Worm (Caenorhabditis elegans): ENCODE results near the gene ZK105.5.

The ZK105.5 gene

ce11 chrV:7693394-7693793 lies 24.1 kb downstream of the ZK105.5 start, which contains the start of gene C12D5.10:
Gene C12D5.10 (minus strand): TSS chrV:7693494.
- TF ChIP-seq jun-1 (tag; optimal IDR thresholded peaks at IDR 0.05), result no peak
- TF ChIP-seq mml-1 (tag; optimal IDR thresholded peaks at IDR 0.05), result no peak
- no peak for TF ChIP-seq nhr-28 (tag; optimal IDR thresholded peaks at IDR 0.05)
- no peak for TF ChIP-seq nhr-77 (tag; optimal IDR thresholded peaks at IDR 0.05)
- no peak for TF ChIP-seq nhr-43 (tag; optimal IDR thresholded peaks at IDR 0.05; ENCODE audit: poor library complexity, severe bottlenecking)
- no peak for TF ChIP-seq nhr-23 (tag; optimal IDR thresholded peaks at IDR 0.05)
- no peak for TF ChIP-seq nhr-237 (tag; optimal IDR thresholded peaks at IDR 0.05)
- no peak for TF ChIP-seq unc-39 (tag; optimal IDR thresholded peaks at IDR 0.05)
- no peak for TF ChIP-seq ZK546.5 (tag; optimal IDR thresholded peaks at IDR 0.05)
- no peak for TF ChIP-seq nhr-25 (tag; optimal IDR thresholded peaks at IDR 0.05)
- TF ChIP-seq tbx-2 (tag; optimal IDR thresholded peaks at IDR 0.05), result no peak
- no peak for TF ChIP-seq R02D3.7 (tag; optimal IDR thresholded peaks at IDR 0.05)
- TF ChIP-seq ztf-11 (tag; optimal IDR thresholded peaks at IDR 0.05), result no peak
- TF ChIP-seq fkh-10 (GFP tag; optimal IDR thresholded peaks at IDR 0.05), result no peak
- no peak for TF ChIP-seq lin-15B (tag; optimal IDR thresholded peaks at IDR 0.05)
- TF ChIP-seq ama-1 (optimal IDR thresholded peaks at IDR 0.05), result no peak
- no peak for TF ChIP-seq hmg-11 (tag; optimal IDR thresholded peaks at IDR 0.05)
- no peak for TF ChIP-seq daf-12 (tag; optimal IDR thresholded peaks at IDR 0.05)
- no peak for TF ChIP-seq elt-2 (tag; optimal IDR thresholded peaks at IDR 0.05)
- TF ChIP-seq egl-5 (tag; optimal IDR thresholded peaks at IDR 0.05), result no peak

- TF ChIP-seq zag-1 (tag; optimal IDR thresholded peaks at IDR 0.05), result no peak
- no peak for TF ChIP-seq pha-4 (tag; optimal IDR thresholded peaks at IDR 0.05)
Observed at ce11 chrV:7690637-7691036, 26.9 kb downstream of the ZK105.5 start.

DNA sequence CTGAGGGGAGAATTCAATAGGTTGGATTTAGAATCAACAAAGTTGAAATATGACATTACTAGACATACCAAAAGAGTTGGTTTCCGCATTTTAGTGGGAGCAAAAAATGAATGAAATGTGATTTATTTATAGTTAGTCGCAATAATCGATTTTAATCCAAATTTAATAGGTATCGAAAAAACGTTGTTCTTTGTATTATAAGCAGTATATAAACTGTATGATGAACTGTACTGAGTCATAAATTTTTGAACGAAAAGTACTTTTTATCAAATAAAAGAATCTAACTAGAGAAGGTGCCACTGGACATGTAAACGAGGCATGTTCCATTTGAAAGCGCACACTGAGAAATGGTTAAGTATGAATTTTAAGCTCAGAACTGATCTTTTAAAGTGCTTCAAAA lies 27.6 kb downstream of the ZK105.5 start, which contains the start of gene C12D5.9:
TSS of gene C12D5.9 (minus strand) at position 101 of the 400 bp plus-strand sequence.
- TF ChIP-seq ceh-16 (tag; optimal IDR thresholded peaks at IDR 0.05) (no peak), nfya-1 (tag; optimal IDR thresholded peaks at IDR 0.05; ENCODE audit: insufficient read depth) (no peak), eor-1 (tag; optimal IDR thresholded peaks at IDR 0.05) (no peak), lin-15B (tag; optimal IDR thresholded peaks at IDR 0.05) (no peak), ztf-11 (tag; optimal IDR thresholded peaks at IDR 0.05) (no peak), unc-39 (tag; optimal IDR thresholded peaks at IDR 0.05) (no peak), pqm-1 (tag; optimal IDR thresholded peaks at IDR 0.05) (no peak), zag-1 (tag; optimal IDR thresholded peaks at IDR 0.05) (no peak)

- TF ChIP-seq nhr-25 (tag; optimal IDR thresholded peaks at IDR 0.05), result peak; percentile 80
- TF ChIP-seq elt-1 (tag; optimal IDR thresholded peaks at IDR 0.05), result peak; percentile 97
- TF ChIP-seq eor-1 (tag; optimal IDR thresholded peaks at IDR 0.05), result no peak
- peak; percentile 46 for TF ChIP-seq nfya-1 (tag; optimal IDR thresholded peaks at IDR 0.05; ENCODE audit: insufficient read depth)
- no peak for TF ChIP-seq nhr-23 (tag; optimal IDR thresholded peaks at IDR 0.05)
Observed at ce11 chrV:7686189-7686588, 31.3 kb downstream of the ZK105.5 start, which contains the start of the genes nhr-94 and nhr-152. Gene nhr-94 (minus strand): TSS chrV:7686335. Gene nhr-152 (plus strand): TSS chrV:7686350.

- TF ChIP-seq eor-1 (tag; optimal IDR thresholded peaks at IDR 0.05), result no peak
- no peak for TF ChIP-seq fkh-2 (tag; optimal IDR thresholded peaks at IDR 0.05)
- no peak for TF ChIP-seq sea-2 (GFP tag; optimal IDR thresholded peaks at IDR 0.05)
- TF ChIP-seq unc-39 (tag; optimal IDR thresholded peaks at IDR 0.05), result no peak
- no peak for TF ChIP-seq ceh-9 (tag; optimal IDR thresholded peaks at IDR 0.05)
- no peak for TF ChIP-seq lsy-12 (tag; optimal IDR thresholded peaks at IDR 0.05)
- TF ChIP-seq zag-1 (tag; optimal IDR thresholded peaks at IDR 0.05), result no peak
- TF ChIP-seq nhr-77 (tag; optimal IDR thresholded peaks at IDR 0.05), result no peak
- no peak for TF ChIP-seq mml-1 (tag; optimal IDR thresholded peaks at IDR 0.05)
Observed at ce11 chrV:7683907-7684655, 33.4 kb downstream of the ZK105.5 start, which contains the start of gene sre-11. Gene sre-11 (minus strand): TSS chrV:7683957.

- TF ChIP-seq R02D3.7 (tag; optimal IDR thresholded peaks at IDR 0.05) (no peak), nhr-237 (tag; optimal IDR thresholded peaks at IDR 0.05) (no peak), tbx-2 (tag; optimal IDR thresholded peaks at IDR 0.05) (no peak), skn-1 (tag; optimal IDR thresholded peaks at IDR 0.05) (no peak), nhr-23 (tag; optimal IDR thresholded peaks at IDR 0.05) (peak; percentile 36), nhr-77 (tag; optimal IDR thresholded peaks at IDR 0.05) (no peak), pqm-1 (tag; optimal IDR thresholded peaks at IDR 0.05) (peak; percentile 74), ceh-28 (tag; optimal IDR thresholded peaks at IDR 0.05) (peak; percentile 65), nhr-25 (tag; optimal IDR thresholded peaks at IDR 0.05) (peak; percentile 25), nfya-1 (tag; optimal IDR thresholded peaks at IDR 0.05; ENCODE audit: insufficient read depth) (no peak), ceh-82 (tag; optimal IDR thresholded peaks at IDR 0.05) (no peak), unc-62 (GFP tag; optimal IDR thresholded peaks at IDR 0.05) (no peak), elt-1 (tag; optimal IDR thresholded peaks at IDR 0.05) (no peak), egl-5 (tag; optimal IDR thresholded peaks at IDR 0.05) (peak; percentile 29), unc-39 (tag; optimal IDR thresholded peaks at IDR 0.05) (no peak), ceh-16 (tag; optimal IDR thresholded peaks at IDR 0.05) (no peak), sea-2 (GFP tag; optimal IDR thresholded peaks at IDR 0.05) (no peak), lsy-12 (tag; optimal IDR thresholded peaks at IDR 0.05) (no peak), hmg-11 (tag; optimal IDR thresholded peaks at IDR 0.05) (no peak), ztf-11 (tag; optimal IDR thresholded peaks at IDR 0.05) (no peak), elt-2 (tag; optimal IDR thresholded peaks at IDR 0.05) (peak; percentile 32), nhr-11 (tag; optimal IDR thresholded peaks at IDR 0.05) (no peak), jun-1 (tag; optimal IDR thresholded peaks at IDR 0.05) (no peak)
Observed at ce11 chrV:7681388-7681787, 36.1 kb downstream of the ZK105.5 start, which contains the start of gene cyp-33A1. Gene cyp-33A1 (minus strand): TSS chrV:7681459.

Data from whole organism, L3 larva.